Worm (Caenorhabditis elegans): ENCODE data around the gene B0244.10.
A peak's percentile ranks its signal among the peaks of the same experiment; 100 is the strongest.

The B0244.10 gene

DNA sequence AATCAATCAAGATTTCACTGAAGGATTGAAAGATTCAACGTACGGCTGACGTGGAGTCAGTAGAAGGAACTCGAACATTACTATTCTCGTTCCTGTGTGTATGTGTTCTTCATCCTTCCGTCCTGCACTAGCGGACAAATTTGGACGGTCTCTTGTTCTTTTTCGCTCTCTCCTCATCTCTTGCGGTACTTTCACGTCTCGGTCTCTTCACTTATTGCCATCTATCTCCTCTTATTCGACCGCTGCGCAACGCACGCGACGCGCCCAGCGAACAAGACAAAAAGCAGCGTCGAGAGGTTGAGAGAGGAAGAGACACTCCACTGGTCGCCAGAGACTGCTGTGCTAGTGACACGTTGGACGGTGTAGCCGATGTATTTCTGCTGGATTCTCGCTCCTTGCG lies 19.5 kb upstream of the B0244.10 start (continued):
- TF ChIP-seq unc-86 (tag; optimal IDR thresholded peaks at IDR 0.05) = peak; percentile 35
- peak; percentile 46 for TF ChIP-seq tbx-2 (tag; optimal IDR thresholded peaks at IDR 0.05)

DNA sequence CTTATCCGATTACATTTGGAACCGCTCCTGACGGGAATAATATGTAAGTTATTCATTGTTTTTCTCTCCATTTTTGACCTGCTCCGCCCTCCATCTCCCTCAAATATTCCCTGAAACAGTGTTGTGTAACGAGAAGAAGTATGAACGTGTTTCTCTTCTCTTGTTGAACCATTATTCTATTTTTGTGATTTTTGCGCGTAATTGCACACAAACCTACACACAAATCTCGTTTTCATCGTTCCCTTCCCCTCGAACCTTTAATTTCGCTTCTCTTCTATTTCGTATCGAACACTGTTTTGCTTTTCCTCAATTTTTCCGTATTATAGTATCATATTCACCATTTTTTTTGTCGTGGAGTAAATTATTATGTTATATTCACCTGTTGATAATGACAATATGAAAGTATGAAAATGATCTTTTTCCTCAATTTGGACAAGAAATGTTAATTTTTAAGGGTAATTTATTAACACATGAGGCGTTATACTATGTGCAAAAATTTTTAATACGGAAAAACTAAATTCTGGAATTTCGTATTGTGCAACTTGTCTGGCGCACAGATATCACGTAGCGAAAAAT lies 17.7 kb upstream of the B0244.10 start:
- TF ChIP-seq hpl-2 (GFP tag; optimal IDR thresholded peaks at IDR 0.05) (no peak), lin-13 (GFP tag; optimal IDR thresholded peaks at IDR 0.05) (no peak), fkh-10 (GFP tag; optimal IDR thresholded peaks at IDR 0.05) (no peak), efl-1 (optimal IDR thresholded peaks at IDR 0.05) (no peak), efl-1 (GFP tag; optimal IDR thresholded peaks at IDR 0.05 in 1 of 2) (no peak), xbp-1 (tag; optimal IDR thresholded peaks at IDR 0.05) (no peak), irx-1 (tag; optimal IDR thresholded peaks at IDR 0.05) (no peak), unc-130 (tag; optimal IDR thresholded peaks at IDR 0.05) (no peak), mdl-1 (tag; optimal IDR thresholded peaks at IDR 0.05) (no peak), ceh-90 (tag; optimal IDR thresholded peaks at IDR 0.05) (no peak), ceh-82 (tag; optimal IDR thresholded peaks at IDR 0.05) (no peak), swsn-7 (tag; optimal IDR thresholded peaks at IDR 0.05) (no peak), F16B12.6 (tag; optimal IDR thresholded peaks at IDR 0.05) (no peak), zag-1 (tag; optimal IDR thresholded peaks at IDR 0.05) (no peak), unc-62 (GFP tag; optimal IDR thresholded peaks at IDR 0.05) (no peak), nhr-19 (GFP tag; conservative IDR thresholded peaks at IDR 0.05) (no peak), fkh-4 (tag; optimal IDR thresholded peaks at IDR 0.05; ENCODE audit: borderline replicate concordance) (no peak)

DNA sequence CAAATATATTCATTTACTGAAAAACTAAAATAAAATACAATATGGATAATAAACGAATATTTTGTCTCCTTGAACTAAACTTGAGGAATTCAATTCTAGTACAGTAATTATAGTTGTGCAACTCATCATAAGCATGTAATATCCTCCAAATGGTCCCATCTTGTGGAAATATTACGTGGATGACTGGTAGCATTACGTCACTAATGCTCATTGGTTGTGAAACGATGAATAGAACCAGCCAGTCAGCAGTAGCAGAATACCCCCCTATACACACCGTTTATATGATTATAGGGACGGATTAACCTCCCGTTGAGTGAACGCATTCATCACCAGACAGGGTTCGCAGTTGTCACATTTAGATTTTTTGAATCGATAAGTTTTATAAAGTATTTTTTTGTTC lies 16.6 kb upstream of the B0244.10 start:
- TF ChIP-seq nhr-11 (tag; optimal IDR thresholded peaks at IDR 0.05) (no peak), tbx-2 (tag; optimal IDR thresholded peaks at IDR 0.05) (no peak)

- TF ChIP-seq elt-2 (tag; optimal IDR thresholded peaks at IDR 0.05) (no peak), ces-1 (GFP tag; optimal IDR thresholded peaks at IDR 0.05) (no peak), swsn-7 (tag; optimal IDR thresholded peaks at IDR 0.05) (no peak), C34B4.2 (tag; optimal IDR thresholded peaks at IDR 0.05) (no peak), egl-13 (tag; optimal IDR thresholded peaks at IDR 0.05) (no peak), blmp-1 (tag; optimal IDR thresholded peaks at IDR 0.05) (peak; percentile 6), C04F5.9 (tag; optimal IDR thresholded peaks at IDR 0.05) (no peak), ceh-82 (tag; optimal IDR thresholded peaks at IDR 0.05) (no peak), lin-14 (GFP tag; optimal IDR thresholded peaks at IDR 0.05) (peak; percentile 24), ztf-11 (tag; optimal IDR thresholded peaks at IDR 0.05) (no peak), nhr-85 (tag) (peak; percentile 70), fkh-4 (tag; optimal IDR thresholded peaks at IDR 0.05; ENCODE audit: borderline replicate concordance) (no peak), tlp-1 (tag; optimal IDR thresholded peaks at IDR 0.05) (no peak), lin-39 (tag; optimal IDR thresholded peaks at IDR 0.05) (no peak), lin-13 (GFP tag; optimal IDR thresholded peaks at IDR 0.05) (no peak)
These were observed 15.7 kb upstream of the B0244.10 start for ce11 chrIII:5719105-5719831.

DNA sequence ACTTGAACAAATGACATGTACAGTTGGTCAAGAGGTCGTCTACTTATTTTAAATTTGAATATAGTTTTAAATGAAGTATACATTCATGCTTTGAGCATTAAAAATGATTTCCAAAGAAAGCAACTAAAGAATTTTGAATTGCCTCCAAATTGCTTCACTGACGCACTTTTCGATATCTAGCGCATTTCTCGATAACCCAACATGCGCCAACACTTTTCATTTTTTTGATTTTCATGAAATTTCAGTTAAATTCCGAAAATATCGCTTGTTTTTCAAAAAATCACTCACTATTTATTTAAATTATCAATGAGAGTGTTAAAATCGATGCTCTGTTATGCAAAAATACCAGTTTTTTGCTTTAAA lies 15.1 kb upstream of the B0244.10 start:
- TF ChIP-seq C16A3.4 (tag; optimal IDR thresholded peaks at IDR 0.05) (no peak), pag-3 (tag; optimal IDR thresholded peaks at IDR 0.05; ENCODE audit: borderline replicate concordance, insufficient read depth) (no peak), tlp-1 (tag; optimal IDR thresholded peaks at IDR 0.05) (no peak), lin-35 (GFP tag; optimal IDR thresholded peaks at IDR 0.05) (peak; percentile 76 to 81), jun-1 (tag; optimal IDR thresholded peaks at IDR 0.05) (no peak), dpl-1 (GFP tag; optimal IDR thresholded peaks at IDR 0.05) (peak; percentile 46 to 80 (median 71)), hlh-4 (tag; optimal IDR thresholded peaks at IDR 0.05) (no peak), efl-1 (optimal IDR thresholded peaks at IDR 0.05) (peak; percentile 75 to 98), efl-1 (GFP tag; optimal IDR thresholded peaks at IDR 0.05 in 1 of 2) (peak; percentile 72 to 96), rnt-1 (tag; optimal IDR thresholded peaks at IDR 0.05) (no peak), lsy-2 (tag; optimal IDR thresholded peaks at IDR 0.05) (peak in 1 of 2 experiments; percentile 4), vab-15 (tag; optimal IDR thresholded peaks at IDR 0.05) (no peak), ceh-8 (GFP tag; optimal IDR thresholded peaks at IDR 0.05) (no peak), C04F5.9 (tag; optimal IDR thresholded peaks at IDR 0.05) (no peak), hpl-2 (GFP tag; optimal IDR thresholded peaks at IDR 0.05) (no peak), fos-1 (tag; optimal IDR thresholded peaks at IDR 0.05) (no peak), ceh-88 (GFP tag; IDR thresholded peaks at IDR 0.05) (no peak), nhr-20 (tag; optimal IDR thresholded peaks at IDR 0.05) (no peak), Y116A8C.19 (tag; optimal IDR thresholded peaks at IDR 0.05; ENCODE audit: borderline replicate concordance) (no peak)

Data from whole organism, L1 larva.